Fruit fly (Drosophila melanogaster): Measurements from ENCODE around the gene MED14.
A peak's percentile ranks its signal among the peaks of the same experiment; 100 is the strongest.

DNA sequence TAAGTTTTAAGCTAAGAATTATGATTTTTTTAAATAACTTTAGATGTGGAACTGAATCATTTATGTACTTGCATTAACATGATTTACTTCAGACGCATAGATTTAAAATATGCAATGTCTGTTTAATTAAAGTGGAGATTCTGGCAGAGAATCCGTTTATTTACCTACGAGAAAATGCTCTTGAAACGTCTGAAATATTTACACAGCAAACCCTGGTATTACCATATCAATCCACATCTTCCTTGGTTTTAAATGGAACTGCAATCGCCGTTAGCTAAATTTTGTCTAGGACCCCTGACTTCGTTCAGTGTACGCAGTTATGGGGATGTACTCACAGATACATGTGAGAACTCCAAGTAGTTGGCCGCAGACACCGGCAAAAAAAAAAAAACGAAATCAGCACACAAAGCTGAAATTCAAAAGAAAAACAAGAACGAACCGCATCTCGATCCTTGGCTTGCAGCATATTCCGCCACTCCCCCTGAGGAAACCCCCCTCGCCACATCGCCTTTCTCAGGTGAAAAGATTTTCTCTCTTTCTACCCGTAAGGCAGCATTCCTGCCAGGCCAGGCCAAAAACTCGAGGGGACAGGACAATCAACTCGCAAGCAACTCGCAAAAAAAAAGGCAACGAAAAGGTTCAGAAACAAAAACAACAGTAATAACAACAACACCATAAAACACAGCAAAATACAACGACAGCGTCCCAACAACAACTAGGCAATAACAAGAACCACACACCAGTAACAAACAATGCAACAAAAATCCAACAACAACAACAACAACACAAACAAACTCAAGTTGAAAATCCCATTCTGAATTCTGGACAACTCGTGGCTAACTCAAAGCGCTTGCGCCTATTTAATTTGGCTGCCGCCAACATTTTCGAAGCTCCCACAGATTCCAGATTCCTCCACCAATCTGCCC is 25.6 kb downstream of the MED14 start:
- TF ChIP-seq gl (tag; optimal IDR thresholded peaks at IDR 0.05) (peak; percentile 4), EcR (GFP tag; optimal IDR thresholded peaks at IDR 0.05) (peak; percentile 88), CG4496 (GFP tag; IDR thresholded peaks at IDR 0.05) (no peak), CG12605 (GFP tag; IDR thresholded peaks at IDR 0.05) (no peak), rn (GFP tag; IDR thresholded peaks at IDR 0.05) (peak; percentile 18; the same call in 1 of the 2 replicates), D1 (tag; optimal IDR thresholded peaks at IDR 0.05) (peak; percentile 65), Ets98B (GFP tag; IDR thresholded peaks at IDR 0.05) (peak; percentile 10; the same call in 1 of the 2 replicates), CG15710 (tag; optimal IDR thresholded peaks at IDR 0.05) (peak; percentile 87), CG14655 (GFP tag; optimal IDR thresholded peaks at IDR 0.05) (peak; percentile 92)

All from whole organism, pupa.